Fruit fly (Drosophila melanogaster) S2 (cell line): ENCODE results near the gene CG9515.

Experiments
- CG8478 ChIP-seq: fragments of >200 bp; optimal IDR thresholded peaks from 2 replicates; lab custom pipeline; 2018
- CTCF ChIP-seq, 2 experiments: fragments of >200 bp; optimal IDR thresholded peaks; 2 replicates each; lab custom pipeline; 2018

- TF ChIP-seq CG8478 (no peak), CTCF (optimal IDR thresholded peaks at IDR 0.05; lab: Kevin White, UChicago) (no peak)
Measured at dm6 chr2L:8894224-8894623, 48.8 kb downstream of the CG9515 start.
